Worm (Caenorhabditis elegans): ENCODE results near the gene F47B7.5.

DNA sequence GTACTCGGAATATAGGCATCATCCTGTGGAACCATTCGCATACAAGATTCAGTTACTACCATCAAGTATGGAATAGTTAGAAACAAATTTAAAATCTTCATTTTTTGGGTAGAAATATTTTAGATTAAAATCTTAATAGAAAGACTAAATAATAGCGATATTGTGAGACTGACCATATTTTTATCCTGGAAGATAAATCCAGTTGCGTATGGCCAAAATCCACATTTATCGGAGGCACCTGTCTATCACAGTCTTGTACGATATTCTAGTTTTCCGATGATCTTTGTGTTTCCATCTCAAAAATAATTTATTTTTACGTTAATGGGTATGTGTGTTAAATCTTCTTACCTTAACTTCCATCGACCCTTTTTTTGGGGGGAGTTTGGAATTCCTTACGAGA lies 4.3 kb downstream of the F47B7.5 start, which contains the start of gene F47B7.3:
- no peak for TF ChIP-seq ztf-11 (tag; optimal IDR thresholded peaks at IDR 0.05)
- no peak for TF ChIP-seq elt-2 (tag; optimal IDR thresholded peaks at IDR 0.05)
- TF ChIP-seq fos-1 (tag; optimal IDR thresholded peaks at IDR 0.05) = no peak
- no peak for TF ChIP-seq unc-62 (GFP tag; optimal IDR thresholded peaks at IDR 0.05)
- TF ChIP-seq sox-4 (tag; optimal IDR thresholded peaks at IDR 0.05) = no peak
- TF ChIP-seq ama-1 (optimal IDR thresholded peaks at IDR 0.05) = no peak
- no peak for TF ChIP-seq nhr-19 (GFP tag; conservative IDR thresholded peaks at IDR 0.05)
- no peak for TF ChIP-seq lin-13 (GFP tag; optimal IDR thresholded peaks at IDR 0.05)
- TF ChIP-seq unc-86 (tag; optimal IDR thresholded peaks at IDR 0.05) = no peak
- no peak for TF ChIP-seq mdl-1 (tag; optimal IDR thresholded peaks at IDR 0.05)
- no peak for TF ChIP-seq tbx-2 (tag; optimal IDR thresholded peaks at IDR 0.05)
- no peak for TF ChIP-seq ces-1 (GFP tag; optimal IDR thresholded peaks at IDR 0.05)
- no peak for TF ChIP-seq mep-1 (tag; optimal IDR thresholded peaks at IDR 0.05)
- no peak for TF ChIP-seq nhr-28 (tag; optimal IDR thresholded peaks at IDR 0.05)
